Fruit fly (Drosophila melanogaster) whole organism, embryonic: ENCODE data around the gene eIF2gamma.

Experiments
- CG10366 ChIP-seq: fragments of 200-800 bp; sonication (Bioruptor generic); IDR thresholded peaks from 2 replicates; pipeline ENCODE4 v1.3.6; 2022; ENCODE audit warnings: missing biosample characterization, missing genetic modification characterization
- CG10565 ChIP-seq: fragments of 200-800 bp; sonication (Bioruptor generic); optimal IDR thresholded peaks from 3 replicates; lab custom pipeline; 2016; ENCODE audit warnings: missing biosample characterization, mild to moderate bottlenecking, missing genetic modification characterization
- CG10654 ChIP-seq: fragments of 200-800 bp; sonication (Bioruptor generic); optimal IDR thresholded peaks from 2 replicates; lab custom pipeline; 2016; ENCODE audit warnings: missing biosample characterization, missing genetic modification characterization
- CG11247 ChIP-seq: fragments of 200-800 bp; sonication (Bioruptor generic); IDR thresholded peaks from 2 replicates; pipeline ENCODE4 v1.3.6; 2022; ENCODE audit warnings: missing biosample characterization, missing genetic modification characterization
- CG11456 ChIP-seq: fragments of 200-800 bp; sonication (Bioruptor generic); IDR thresholded peaks from 3 replicates; pipeline ENCODE4 v1.3.6; 2022; ENCODE audit warnings: missing biosample characterization, missing genetic modification characterization
- CG12071 ChIP-seq: fragments of 200-800 bp; sonication (Bioruptor generic); optimal IDR thresholded peaks from 3 replicates; lab custom pipeline; 2018; ENCODE audit warnings: missing biosample characterization, mild to moderate bottlenecking, missing genetic modification characterization
- CG1529 ChIP-seq: fragments of 200-800 bp; sonication (Bioruptor generic); optimal IDR thresholded peaks from 3 replicates; lab custom pipeline; 2018; ENCODE audit warnings: missing biosample characterization, missing genetic modification characterization
- CG15514 ChIP-seq: fragments of 200-800 bp; sonication (Bioruptor generic); optimal IDR thresholded peaks from 3 replicates; lab custom pipeline; 2017; ENCODE audit warnings: missing biosample characterization, missing genetic modification characterization, mild to moderate bottlenecking, moderate library complexity, missing genetic modification reagents
- CG1602 ChIP-seq: fragments of 200-800 bp; sonication (Bioruptor generic); optimal IDR thresholded peaks from 3 replicates; lab custom pipeline; 2016; ENCODE audit warnings: missing biosample characterization, missing genetic modification characterization
- CG17568 ChIP-seq: fragments of 200-800 bp; sonication (Bioruptor generic); optimal IDR thresholded peaks from 2 replicates; lab custom pipeline; 2018; ENCODE audit warnings: missing biosample characterization, mild to moderate bottlenecking, missing genetic modification characterization, moderate library complexity
- CG2199 ChIP-seq: fragments of 200-800 bp; sonication (Bioruptor generic); IDR thresholded peaks from 3 replicates; pipeline ENCODE4 v1.3.6; 2022; ENCODE audit warnings: missing biosample characterization, missing genetic modification characterization
- CG2889 ChIP-seq: fragments of 200-800 bp; sonication (Bioruptor generic); IDR thresholded peaks from 3 replicates; pipeline ENCODE4 v1.3.6; 2022; ENCODE audit warnings: missing biosample characterization, missing genetic modification characterization
- CG3065 ChIP-seq: fragments of 200-800 bp; sonication (Bioruptor generic); optimal IDR thresholded peaks from 2 replicates; lab custom pipeline; 2016; ENCODE audit warnings: missing biosample characterization, missing genetic modification characterization
- CG3163 ChIP-seq: fragments of 200-800 bp; sonication (Bioruptor generic); optimal IDR thresholded peaks from 3 replicates; lab custom pipeline; 2016; ENCODE audit warnings: missing biosample characterization, missing genetic modification characterization
- CG4328 ChIP-seq: fragments of 200-800 bp; sonication (Bioruptor generic); optimal IDR thresholded peaks from 3 replicates; lab custom pipeline; 2017; ENCODE audit warnings: missing biosample characterization, missing genetic modification reagents, missing genetic modification characterization
- CG6272 ChIP-seq: fragments of 200-800 bp; sonication (Bioruptor generic); IDR thresholded peaks from 2 replicates; pipeline ENCODE4 v1.3.6; 2022; ENCODE audit warnings: missing biosample characterization, missing genetic modification characterization
- CG6765 ChIP-seq: fragments of 200-800 bp; sonication (Bioruptor generic); optimal IDR thresholded peaks from 3 replicates; lab custom pipeline; 2017; ENCODE audit warnings: missing biosample characterization, mild to moderate bottlenecking, missing genetic modification characterization
- CG6813 ChIP-seq: fragments of 200-800 bp; sonication (Bioruptor generic); optimal IDR thresholded peaks from 2 replicates; lab custom pipeline; 2017; ENCODE audit warnings: missing biosample characterization, missing genetic modification characterization, mild to moderate bottlenecking, moderate library complexity, missing genetic modification reagents
- CG7928 ChIP-seq: fragments of 200-800 bp; sonication (Bioruptor generic); optimal IDR thresholded peaks from 2 replicates; lab custom pipeline; 2017; ENCODE audit warnings: missing biosample characterization, mild to moderate bottlenecking, missing genetic modification characterization
- CG8944 ChIP-seq: fragments of 200-800 bp; sonication (Bioruptor generic); optimal IDR thresholded peaks from 3 replicates; lab custom pipeline; 2016; ENCODE audit warnings: missing biosample characterization, missing genetic modification characterization
- HLH4C ChIP-seq: fragments of 200-800 bp; sonication (Bioruptor generic); IDR thresholded peaks from 3 replicates; pipeline ENCODE4 v1.3.6; 2022; ENCODE audit warnings: missing biosample characterization, missing genetic modification characterization; ENCODE audit not compliant: partially characterized antibody
- Hand ChIP-seq: fragments of 200-800 bp; sonication (Bioruptor generic); optimal IDR thresholded peaks from 2 replicates; lab custom pipeline; 2017; ENCODE audit warnings: mild to moderate bottlenecking, missing biosample characterization, missing genetic modification reagents, missing genetic modification characterization
- Kr ChIP-seq: fragments of 200-800 bp; sonication (Bioruptor generic); optimal IDR thresholded peaks from 2 replicates; lab custom pipeline; 2017; ENCODE audit warnings: missing biosample characterization, mild to moderate bottlenecking, missing genetic modification characterization
- MTF-1 ChIP-seq: fragments of 200-800 bp; sonication (Bioruptor generic); optimal IDR thresholded peaks from 2 replicates; lab custom pipeline; 2018; ENCODE audit warnings: missing biosample characterization, mild to moderate bottlenecking, missing genetic modification characterization, borderline replicate concordance
- NK7.1 ChIP-seq: fragments of 200-800 bp; sonication (Bioruptor generic); optimal IDR thresholded peaks from 3 replicates; lab custom pipeline; 2016; ENCODE audit warnings: missing biosample characterization, missing genetic modification characterization
- Nf-YA ChIP-seq: fragments of 200-800 bp; sonication (Bioruptor generic); IDR thresholded peaks from 2 replicates; pipeline ENCODE4 v1.3.6; 2022; ENCODE audit warnings: missing biosample characterization, missing genetic modification characterization
- Spps ChIP-seq: fragments of 200-800 bp; sonication (Bioruptor generic); optimal IDR thresholded peaks from 2 replicates; lab custom pipeline; 2018; ENCODE audit warnings: missing biosample characterization, mild to moderate bottlenecking, missing genetic modification characterization
- Vsx1 ChIP-seq: fragments of 200-800 bp; sonication (Bioruptor generic); optimal IDR thresholded peaks from 2 replicates; lab custom pipeline; 2017; ENCODE audit warnings: missing biosample characterization, mild to moderate bottlenecking, missing genetic modification characterization, missing genetic modification reagents
- ab ChIP-seq: fragments of 200-800 bp; sonication (Bioruptor generic); optimal IDR thresholded peaks from 2 replicates; lab custom pipeline; 2016; ENCODE audit warnings: missing biosample characterization, missing genetic modification characterization
- amos ChIP-seq: fragments of 200-800 bp; sonication (Bioruptor generic); IDR thresholded peaks from 2 replicates; pipeline ENCODE4 v1.3.6; 2022; ENCODE audit warnings: missing biosample characterization, missing genetic modification characterization; ENCODE audit not compliant: partially characterized antibody
- ash1 ChIP-seq: fragments of 200-800 bp; sonication (Bioruptor generic); optimal IDR thresholded peaks from 2 replicates; lab custom pipeline; 2018; ENCODE audit warnings: missing biosample characterization, mild to moderate bottlenecking, missing genetic modification characterization
- crp ChIP-seq, 2 experiments: fragments of 200-800 bp; sonication (Bioruptor generic); optimal IDR thresholded peaks; 2 replicates in 1 of 2; 3 replicates in 1 of 2; lab custom pipeline; 2017; ENCODE audit warnings: missing biosample characterization in 2 of 2, missing genetic modification characterization in 2 of 2, mild to moderate bottlenecking in 1 of 2, moderate library complexity in 1 of 2
- cwo ChIP-seq: fragments of 200-800 bp; sonication (Bioruptor generic); optimal IDR thresholded peaks from 3 replicates; lab custom pipeline; 2017; ENCODE audit warnings: missing biosample characterization, missing genetic modification characterization, mild to moderate bottlenecking, moderate library complexity, missing genetic modification reagents
- dm ChIP-seq: fragments of 200-800 bp; sonication (Bioruptor generic); optimal IDR thresholded peaks from 3 replicates; lab custom pipeline; 2016; ENCODE audit warnings: missing biosample characterization, missing genetic modification characterization
- dpn ChIP-seq, 2 experiments: fragments of 200-800 bp; sonication (Bioruptor generic); optimal IDR thresholded peaks; 3 replicates each; lab custom pipeline; 2016; ENCODE audit warnings: missing biosample characterization in 2 of 2, missing genetic modification characterization in 2 of 2
- en ChIP-seq: fragments of 200-800 bp; sonication (Bioruptor generic); optimal IDR thresholded peaks from 2 replicates; lab custom pipeline; 2016; ENCODE audit warnings: missing biosample characterization, missing genetic modification characterization
- gcm2 ChIP-seq: fragments of 200-800 bp; sonication (Bioruptor generic); optimal IDR thresholded peaks from 2 replicates; lab custom pipeline; 2016; ENCODE audit warnings: missing biosample characterization, missing genetic modification characterization
- grau ChIP-seq: fragments of 200-800 bp; optimal IDR thresholded peaks from 3 replicates; lab custom pipeline; 2019; ENCODE audit warnings: missing biosample characterization, mild to moderate bottlenecking, missing genetic modification characterization, moderate library complexity
- luna ChIP-seq: fragments of 200-800 bp; sonication (Bioruptor generic); optimal IDR thresholded peaks from 2 replicates; lab custom pipeline; 2016; ENCODE audit warnings: missing biosample characterization, missing genetic modification characterization
- pros ChIP-seq: fragments of 200-800 bp; sonication (Bioruptor generic); optimal IDR thresholded peaks from 3 replicates; lab custom pipeline; 2019; ENCODE audit warnings: missing biosample characterization, mild to moderate bottlenecking, missing genetic modification characterization, moderate library complexity
- scrt ChIP-seq: fragments of 200-800 bp; sonication (Bioruptor generic); optimal IDR thresholded peaks from 2 replicates; lab custom pipeline; 2018; ENCODE audit warnings: missing biosample characterization, mild to moderate bottlenecking, missing genetic modification characterization, moderate library complexity
- seq ChIP-seq: fragments of 200-800 bp; sonication (Bioruptor generic); IDR thresholded peaks from 2 replicates; pipeline ENCODE4 v1.3.6; 2022; ENCODE audit warnings: missing biosample characterization, missing genetic modification characterization
- tap ChIP-seq: fragments of 200-800 bp; optimal IDR thresholded peaks from 3 replicates; lab custom pipeline; 2019; ENCODE audit warnings: missing biosample characterization, mild to moderate bottlenecking, missing genetic modification characterization, moderate library complexity
- tio ChIP-seq: fragments of 200-800 bp; sonication (Bioruptor generic); optimal IDR thresholded peaks from 2 replicates; lab custom pipeline; 2017; ENCODE audit warnings: missing biosample characterization, missing genetic modification characterization, inconsistent platforms
- toy ChIP-seq: fragments of 200-800 bp; sonication (Bioruptor generic); IDR thresholded peaks from 2 replicates; pipeline ENCODE4 v1.3.6; 2022; ENCODE audit warnings: missing biosample characterization, missing genetic modification characterization
- trh ChIP-seq: fragments of 200-800 bp; sonication (Bioruptor generic); optimal IDR thresholded peaks from 2 replicates; lab custom pipeline; 2016; ENCODE audit warnings: missing biosample characterization, missing genetic modification characterization
- vfl ChIP-seq: fragments of 200-800 bp; sonication (Bioruptor generic); optimal IDR thresholded peaks from 2 replicates; lab custom pipeline; 2016; ENCODE audit warnings: missing biosample characterization, missing genetic modification characterization
- vvl ChIP-seq: fragments of 200-800 bp; sonication (Bioruptor generic); IDR thresholded peaks from 2 replicates; pipeline ENCODE4 v1.3.6; 2022; ENCODE audit warnings: missing biosample characterization, missing genetic modification characterization
- zen2 ChIP-seq: fragments of 200-800 bp; sonication (Bioruptor generic); IDR thresholded peaks from 3 replicates; pipeline ENCODE4 v1.3.6; 2022; ENCODE audit warnings: missing biosample characterization, missing genetic modification characterization; ENCODE audit not compliant: partially characterized antibody

The eIF2gamma gene

dm6 chr3R:15275158-15275623 is 11.9 kb upstream of the eIF2gamma start, which contains the start of the genes Cp190 and CG4338 (continued):
- TF ChIP-seq CG10366 (peak; percentile 94), dm (GFP tag; lab: Kevin White, UChicago) (peak; percentile 89), Nf-YA (GFP tag; lab: Robert Waterston, UW) (peak; percentile 87), ab (GFP tag; lab: Kevin White, UChicago) (no peak), CG12071 (GFP tag; lab: Kevin White, UChicago) (peak; percentile 93), amos (peak; percentile 88), gcm2 (GFP tag; lab: Kevin White, UChicago) (peak; percentile 58), pros (peak; percentile 88), CG17568 (GFP tag; lab: Kevin White, UChicago) (peak; percentile 94), luna (peak; percentile 65), crp (GFP tag; optimal IDR thresholded peaks at IDR 0.05; lab: Kevin White, UChicago) (peak; percentile 6 to 70), dpn (GFP tag; optimal IDR thresholded peaks at IDR 0.05; lab: Kevin White, UChicago) (peak; percentile 94 to 98), zen2 (GFP tag; lab: Robert Waterston, UW) (no peak; the same call in 2 of the 3 replicates), CG11456 (GFP tag; lab: Robert Waterston, UW) (peak; percentile 95), HLH4C (peak; percentile 74), CG3163 (GFP tag; lab: Kevin White, UChicago) (peak; percentile 63), CG2889 (GFP tag; lab: Robert Waterston, UW) (peak; percentile 94), CG2199 (peak; percentile 89; the same call in 2 of the 3 replicates), CG6765 (GFP tag; lab: Kevin White, UChicago) (peak; percentile 96), CG4328 (peak; percentile 98), vvl (GFP tag; lab: Robert Waterston, UW) (peak; percentile 98), ash1 (GFP tag; lab: Kevin White, UChicago) (peak; percentile 58), tio (GFP tag; lab: Kevin White, UChicago) (no peak), CG1602 (GFP tag; lab: Kevin White, UChicago) (peak; percentile 98), CG15514 (peak; percentile 93), Vsx1 (peak; percentile 94), MTF-1 (GFP tag; lab: Kevin White, UChicago) (peak; percentile 87), CG8944 (GFP tag; lab: Kevin White, UChicago) (peak; percentile 84), vfl (GFP tag; lab: Kevin White, UChicago) (peak; percentile 96), CG6813 (peak; percentile 94), Spps (tag; lab: Kevin White, UChicago) (peak; percentile 97), CG1529 (GFP tag; lab: Kevin White, UChicago) (peak; percentile 96), CG6272 (GFP tag; lab: Robert Waterston, UW) (peak; percentile 94), Kr (GFP tag; lab: Kevin White, UChicago) (peak; percentile 19), CG7928 (GFP tag; lab: Kevin White, UChicago) (peak; percentile 80), grau (tag; lab: Kevin White, UChicago) (peak; percentile 98), en (peak; percentile 44), CG10654 (peak; percentile 97), scrt (GFP tag; lab: Kevin White, UChicago) (peak; percentile 93), tap (peak; percentile 98), CG10565 (GFP tag; lab: Kevin White, UChicago) (peak; percentile 61), seq (GFP tag; lab: Robert Waterston, UW) (peak; percentile 96), toy (peak; percentile 89), Hand (peak; percentile 95), CG11247 (peak; percentile 95), trh (GFP tag; lab: Kevin White, UChicago) (peak; percentile 95), CG3065 (peak; percentile 95), NK7.1 (GFP tag; lab: Kevin White, UChicago) (peak; percentile 86), cwo (GFP tag; lab: Kevin White, UChicago) (peak; percentile 95)
